Fruit fly (Drosophila melanogaster) whole organism, embryonic: ENCODE data around the gene simj.

ENCODE experiments used
- Adf1 ChIP-seq: fragments of 200-800 bp; sonication (Bioruptor generic); IDR thresholded peaks from 2 replicates; pipeline ENCODE4 v1.3.6; 2022; ENCODE audit warnings: missing biosample characterization, missing genetic modification characterization
- Antp ChIP-seq: fragments of 200-800 bp; sonication (Bioruptor generic); optimal IDR thresholded peaks from 3 replicates; lab custom pipeline; 2016; ENCODE audit warnings: missing biosample characterization, missing genetic modification characterization
- Awh ChIP-seq: fragments of 200-800 bp; sonication (Bioruptor generic); IDR thresholded peaks from 2 replicates; pipeline ENCODE4, ENCODE4 v1.3.6; 2022; ENCODE audit warnings: missing biosample characterization, missing genetic modification characterization
- CG10979 ChIP-seq: fragments of 200-800 bp; sonication (Bioruptor generic); optimal IDR thresholded peaks from 2 replicates; lab custom pipeline; 2018; ENCODE audit warnings: missing biosample characterization, mild to moderate bottlenecking, missing genetic modification characterization, moderate library complexity
- CG11504 ChIP-seq: fragments of 200-800 bp; sonication (Bioruptor generic); optimal IDR thresholded peaks from 3 replicates; lab custom pipeline; 2019; ENCODE audit warnings: missing biosample characterization, mild to moderate bottlenecking, missing genetic modification characterization, moderate library complexity
- CG12219 ChIP-seq: fragments of 200-800 bp; sonication (Bioruptor generic); optimal IDR thresholded peaks from 3 replicates; lab custom pipeline; 2018; ENCODE audit warnings: missing biosample characterization, mild to moderate bottlenecking, missing genetic modification characterization
- CG12236 ChIP-seq: fragments of 200-800 bp; sonication (Bioruptor generic); optimal IDR thresholded peaks from 2 replicates; lab custom pipeline; 2016; ENCODE audit warnings: missing biosample characterization, missing genetic modification characterization
- CG1233 ChIP-seq: fragments of 200-800 bp; sonication (Bioruptor generic); optimal IDR thresholded peaks from 4 replicates; lab custom pipeline; 2018; ENCODE audit warnings: missing biosample characterization, mild to moderate bottlenecking, missing genetic modification characterization
- CG12659 ChIP-seq: fragments of 200-800 bp; sonication (Bioruptor generic); optimal IDR thresholded peaks from 3 replicates; lab custom pipeline; 2017; ENCODE audit warnings: mild to moderate bottlenecking, missing biosample characterization, missing genetic modification reagents, missing genetic modification characterization
- CG14860 ChIP-seq: fragments of 200-800 bp; sonication (Bioruptor generic); IDR thresholded peaks from 3 replicates; pipeline ENCODE4 v1.3.6; 2022; ENCODE audit warnings: missing biosample characterization, missing genetic modification characterization; ENCODE audit not compliant: partially characterized antibody
- CG15601 ChIP-seq: fragments of 200-800 bp; sonication (Bioruptor generic); optimal IDR thresholded peaks from 3 replicates; lab custom pipeline; 2019; ENCODE audit warnings: missing biosample characterization, mild to moderate bottlenecking, missing genetic modification characterization, moderate library complexity
- CG17328 ChIP-seq: fragments of 200-800 bp; sonication (Bioruptor generic); IDR thresholded peaks from 2 replicates; pipeline ENCODE4 v1.3.6; 2022; ENCODE audit warnings: missing biosample characterization, missing genetic modification characterization
- CG1792 ChIP-seq: fragments of 200-800 bp; sonication (Bioruptor generic); optimal IDR thresholded peaks from 2 replicates; lab custom pipeline; 2016; ENCODE audit warnings: missing biosample characterization, missing genetic modification characterization
- CG18476 ChIP-seq: fragments of 200-800 bp; sonication (Bioruptor generic); optimal IDR thresholded peaks from 2 replicates; lab custom pipeline; 2016; ENCODE audit warnings: missing biosample characterization, mild to moderate bottlenecking, missing genetic modification characterization
- CG2712 ChIP-seq: fragments of 200-800 bp; optimal IDR thresholded peaks from 3 replicates; lab custom pipeline; 2019; ENCODE audit warnings: missing biosample characterization, mild to moderate bottlenecking, missing genetic modification characterization, moderate library complexity
- CG3163 ChIP-seq: fragments of 200-800 bp; sonication (Bioruptor generic); optimal IDR thresholded peaks from 3 replicates; lab custom pipeline; 2016; ENCODE audit warnings: missing biosample characterization, missing genetic modification characterization
- CG3847 ChIP-seq: fragments of 200-800 bp; sonication (Bioruptor generic); IDR thresholded peaks from 2 replicates; pipeline ENCODE4 v1.3.6; 2022; ENCODE audit warnings: missing biosample characterization, missing genetic modification characterization
- CG4328 ChIP-seq: fragments of 200-800 bp; sonication (Bioruptor generic); optimal IDR thresholded peaks from 3 replicates; lab custom pipeline; 2017; ENCODE audit warnings: missing biosample characterization, missing genetic modification reagents, missing genetic modification characterization
- CG43689 ChIP-seq: fragments of 200-800 bp; sonication (Bioruptor generic); IDR thresholded peaks from 2 replicates; pipeline ENCODE4 v1.3.6; 2022; ENCODE audit warnings: missing biosample characterization, missing genetic modification characterization
- CG7745 ChIP-seq: fragments of 200-800 bp; sonication (Bioruptor generic); optimal IDR thresholded peaks from 2 replicates; lab custom pipeline; 2018; ENCODE audit warnings: missing biosample characterization, mild to moderate bottlenecking, missing genetic modification characterization, moderate library complexity
- CG8478 ChIP-seq: fragments of >200 bp; optimal IDR thresholded peaks from 2 replicates; lab custom pipeline; 2018
- Chrac-16 ChIP-seq: fragments of 200-800 bp; sonication (Bioruptor generic); optimal IDR thresholded peaks from 3 replicates; lab custom pipeline; 2016; ENCODE audit warnings: missing biosample characterization, missing genetic modification characterization
- CkIIα-i1 ChIP-seq: fragments of 200-800 bp; sonication (Bioruptor generic); IDR thresholded peaks from 2 replicates; pipeline ENCODE4 v1.3.6; 2022; ENCODE audit warnings: missing biosample characterization, missing genetic modification characterization
- Hmx ChIP-seq: fragments of 200-800 bp; sonication (Bioruptor generic); optimal IDR thresholded peaks from 2 replicates; lab custom pipeline; 2016; ENCODE audit warnings: missing biosample characterization, missing genetic modification characterization
- Hr78 ChIP-seq, 2 experiments: fragments of 200-800 bp in 1 of 2; fragments of >200 bp in 1 of 2; sonication (Bioruptor generic) in 1 of 2; optimal IDR thresholded peaks; 2 replicates each; lab custom pipeline; 2017 to 2019; ENCODE audit warnings: missing biosample characterization in 2 of 2, missing genetic modification characterization in 2 of 2, mild to moderate bottlenecking in 1 of 2, moderate library complexity in 1 of 2
- Hsf ChIP-seq: fragments of 200-800 bp; sonication (Bioruptor generic); optimal IDR thresholded peaks from 3 replicates; lab custom pipeline; 2016; ENCODE audit warnings: missing biosample characterization, missing genetic modification characterization
- Nf-YA ChIP-seq: fragments of 200-800 bp; sonication (Bioruptor generic); IDR thresholded peaks from 2 replicates; pipeline ENCODE4 v1.3.6; 2022; ENCODE audit warnings: missing biosample characterization, missing genetic modification characterization
- Optix ChIP-seq: fragments of 200-800 bp; sonication (Bioruptor generic); IDR thresholded peaks from 3 replicates; pipeline ENCODE4 v1.3.6; 2022; ENCODE audit warnings: missing biosample characterization, missing genetic modification characterization
- Taf1 ChIP-seq: fragments of 200-800 bp; sonication (Bioruptor generic); IDR thresholded peaks from 2 replicates; pipeline ENCODE4 v1.3.6; 2022; ENCODE audit warnings: missing biosample characterization, missing genetic modification characterization
- ara ChIP-seq: fragments of 200-800 bp; sonication (Bioruptor generic); IDR thresholded peaks from 2 replicates; pipeline ENCODE4 v1.3.6; 2022; ENCODE audit warnings: missing biosample characterization, missing genetic modification characterization
- br ChIP-seq: fragments of >200 bp; optimal IDR thresholded peaks from 2 replicates; lab custom pipeline; 2017
- chinmo ChIP-seq: fragments of 200-800 bp; sonication (Bioruptor generic); IDR thresholded peaks from 4 replicates; pipeline ENCODE4 v1.3.6; 2022; ENCODE audit warnings: missing biosample characterization, missing genetic modification characterization; ENCODE audit not compliant: partially characterized antibody
- croc ChIP-seq: fragments of 200-800 bp; sonication (Bioruptor generic); conservative IDR thresholded peaks from 3 replicates; pipeline ENCODE4 v1.3.6; 2022; ENCODE audit warnings: missing biosample characterization, missing genetic modification characterization
- crp ChIP-seq, 2 experiments: fragments of 200-800 bp; sonication (Bioruptor generic); optimal IDR thresholded peaks; 2 replicates in 1 of 2; 3 replicates in 1 of 2; lab custom pipeline; 2017; ENCODE audit warnings: missing biosample characterization in 2 of 2, missing genetic modification characterization in 2 of 2, mild to moderate bottlenecking in 1 of 2, moderate library complexity in 1 of 2
- cwo ChIP-seq: fragments of 200-800 bp; sonication (Bioruptor generic); optimal IDR thresholded peaks from 3 replicates; lab custom pipeline; 2017; ENCODE audit warnings: missing biosample characterization, missing genetic modification characterization, mild to moderate bottlenecking, moderate library complexity, missing genetic modification reagents
- dati ChIP-seq: fragments of 200-800 bp; sonication (Bioruptor generic); IDR thresholded peaks from 2 replicates; pipeline ENCODE4 v1.3.6; 2022; ENCODE audit warnings: missing biosample characterization, missing genetic modification characterization
- ems ChIP-seq: fragments of 200-800 bp; sonication (Bioruptor generic); optimal IDR thresholded peaks from 3 replicates; lab custom pipeline; 2016; ENCODE audit warnings: missing biosample characterization, missing genetic modification characterization
- esg ChIP-seq: fragments of 200-800 bp; sonication (Bioruptor generic); conservative IDR thresholded peaks from 2 replicates; pipeline ENCODE4 v1.3.6; 2022; ENCODE audit warnings: missing biosample characterization, missing genetic modification characterization
- grau ChIP-seq: fragments of 200-800 bp; optimal IDR thresholded peaks from 3 replicates; lab custom pipeline; 2019; ENCODE audit warnings: missing biosample characterization, mild to moderate bottlenecking, missing genetic modification characterization, moderate library complexity
- ham ChIP-seq: fragments of 200-800 bp; sonication (Bioruptor generic); IDR thresholded peaks from 2 replicates; pipeline ENCODE4 v1.3.6; 2022; ENCODE audit warnings: missing biosample characterization, missing genetic modification characterization
- hth ChIP-seq: fragments of >200 bp; optimal IDR thresholded peaks from 2 replicates; lab custom pipeline; 2017; ENCODE audit warnings: inconsistent platforms
- ind ChIP-seq: fragments of 200-800 bp; sonication (Bioruptor generic); optimal IDR thresholded peaks from 3 replicates; lab custom pipeline; 2016; ENCODE audit warnings: missing biosample characterization, missing genetic modification characterization
- lola ChIP-seq, 3 experiments: fragments of >200 bp in 2 of 3; fragments of 200-800 bp in 1 of 3; sonication (Bioruptor generic) in 1 of 3; optimal IDR thresholded peaks; 2 replicates each; lab custom pipeline; 2017 to 2019; ENCODE audit warnings: missing biosample characterization in 3 of 3, missing genetic modification characterization in 3 of 3, mild to moderate bottlenecking in 1 of 3, moderate library complexity in 1 of 3
- mld ChIP-seq: fragments of 200-800 bp; sonication (Bioruptor generic); IDR thresholded peaks from 3 replicates; pipeline ENCODE4 v1.3.6; 2022; ENCODE audit warnings: missing biosample characterization, missing genetic modification characterization; ENCODE audit not compliant: partially characterized antibody
- nom ChIP-seq: fragments of 200-800 bp; sonication (Bioruptor generic); optimal IDR thresholded peaks from 2 replicates; lab custom pipeline; 2017; ENCODE audit warnings: missing biosample characterization, missing genetic modification characterization, mild to moderate bottlenecking, moderate library complexity, missing genetic modification reagents
- odd ChIP-seq: fragments of 200-800 bp; sonication (Bioruptor generic); optimal IDR thresholded peaks from 2 replicates; lab custom pipeline; 2017; ENCODE audit warnings: missing biosample characterization, mild to moderate bottlenecking, missing genetic modification characterization
- schlank ChIP-seq: fragments of 200-800 bp; sonication (Bioruptor generic); optimal IDR thresholded peaks from 2 replicates; lab custom pipeline; 2018; ENCODE audit warnings: missing biosample characterization, mild to moderate bottlenecking, missing genetic modification characterization
- tll ChIP-seq, 2 experiments: fragments of 200-800 bp in 1 of 2; fragments of >200 bp in 1 of 2; sonication (Bioruptor generic) in 1 of 2; optimal IDR thresholded peaks; 2 replicates each; lab custom pipeline; 2017 to 2019; ENCODE audit warnings: missing biosample characterization in 2 of 2, missing genetic modification characterization in 2 of 2, mild to moderate bottlenecking in 1 of 2, moderate library complexity in 1 of 2
- trem ChIP-seq: fragments of 200-800 bp; optimal IDR thresholded peaks from 3 replicates; lab custom pipeline; 2019; ENCODE audit warnings: missing biosample characterization, mild to moderate bottlenecking, missing genetic modification characterization, moderate library complexity
- tup ChIP-seq: fragments of 200-800 bp; sonication (Bioruptor generic); optimal IDR thresholded peaks from 2 replicates; lab custom pipeline; 2016; ENCODE audit warnings: missing biosample characterization, mild to moderate bottlenecking, missing genetic modification characterization, moderate library complexity
- vfl ChIP-seq: fragments of 200-800 bp; sonication (Bioruptor generic); optimal IDR thresholded peaks from 2 replicates; lab custom pipeline; 2016; ENCODE audit warnings: missing biosample characterization, missing genetic modification characterization
- vvl ChIP-seq: fragments of 200-800 bp; sonication (Bioruptor generic); IDR thresholded peaks from 2 replicates; pipeline ENCODE4 v1.3.6; 2022; ENCODE audit warnings: missing biosample characterization, missing genetic modification characterization

The simj gene

dm6 chr3L:10681814-10682213 lies 17.3 kb downstream of the simj start (continued):
- no peak for TF ChIP-seq mld (GFP tag; lab: Robert Waterston, UW)
- no peak for TF ChIP-seq CG14860 (GFP tag; lab: Robert Waterston, UW)
- TF ChIP-seq crp (GFP tag; optimal IDR thresholded peaks at IDR 0.05; lab: Kevin White, UChicago): no peak
- no peak for TF ChIP-seq tup (GFP tag; lab: Kevin White, UChicago)
- no peak for TF ChIP-seq CG10979 (tag; lab: Kevin White, UChicago)
- 0 out of 3 replicates have a peak, but pooled peaks have one; percentile 18 for TF ChIP-seq Optix (GFP tag; lab: Robert Waterston, UW)
- no peak for TF ChIP-seq Antp
- TF ChIP-seq ham (GFP tag; lab: Robert Waterston, UW): no peak
- TF ChIP-seq CG12219: no peak
- peak; percentile 52; the same call in 1 of the 2 replicates for TF ChIP-seq ara
- TF ChIP-seq lola (GFP tag; optimal IDR thresholded peaks at IDR 0.05; lab: Kevin White, UChicago): no peak
- peak; percentile 50; the same call in 1 of the 2 replicates for TF ChIP-seq Awh
- TF ChIP-seq Hmx (GFP tag; lab: Kevin White, UChicago): no peak
- no peak for TF ChIP-seq CG12236 (GFP tag; lab: Kevin White, UChicago)
- TF ChIP-seq CG43689 (GFP tag; lab: Robert Waterston, UW): no peak
- no peak for TF ChIP-seq ind (GFP tag; lab: Kevin White, UChicago)
- no peak for TF ChIP-seq CG11504 (tag; lab: Kevin White, UChicago)
- TF ChIP-seq br (lab: Kevin White, UChicago): no peak
- no peak for TF ChIP-seq CG3847
- TF ChIP-seq Hsf (GFP tag; lab: Kevin White, UChicago): no peak
- TF ChIP-seq CG2712: no peak
- TF ChIP-seq CG4328 (GFP tag; lab: Kevin White, UChicago): no peak
- TF ChIP-seq dati (GFP tag; lab: Robert Waterston, UW): no peak
- TF ChIP-seq CG8478 (lab: Kevin White, UChicago): no peak
- TF ChIP-seq Hr78 (GFP tag; optimal IDR thresholded peaks at IDR 0.05; lab: Kevin White, UChicago): no peak
- TF ChIP-seq CG3163 (GFP tag; lab: Kevin White, UChicago): no peak
- TF ChIP-seq ems (GFP tag; lab: Kevin White, UChicago): no peak
- TF ChIP-seq CG1233: no peak
- no peak for TF ChIP-seq CG7745
- TF ChIP-seq nom (GFP tag; lab: Kevin White, UChicago): peak; percentile 23
- no peak for TF ChIP-seq grau (tag; lab: Kevin White, UChicago)
- TF ChIP-seq CG18476: no peak
- TF ChIP-seq chinmo (GFP tag; lab: Robert Waterston, UW): peak; percentile 81; the same call in 2 of the 4 replicates
- no peak for TF ChIP-seq cwo
- TF ChIP-seq CG1792 (GFP tag; lab: Kevin White, UChicago): no peak
- no peak for TF ChIP-seq croc (GFP tag; lab: Robert Waterston, UW)
- TF ChIP-seq esg (GFP tag; lab: Robert Waterston, UW): no peak
- TF ChIP-seq Taf1 (GFP tag; lab: Robert Waterston, UW): no peak
- TF ChIP-seq Nf-YA (GFP tag; lab: Robert Waterston, UW): no peak
- no peak for TF ChIP-seq CG15601 (tag; lab: Kevin White, UChicago)
- TF ChIP-seq tll (GFP tag; optimal IDR thresholded peaks at IDR 0.05; lab: Kevin White, UChicago): no peak
- TF ChIP-seq Chrac-16 (GFP tag; lab: Kevin White, UChicago): no peak
- TF ChIP-seq schlank (tag; lab: Kevin White, UChicago): no peak
- TF ChIP-seq hth: no peak
- peak; percentile 64; the same call in 1 of the 2 replicates for TF ChIP-seq Adf1 (GFP tag; lab: Robert Waterston, UW)
- no peak for TF ChIP-seq CG17328 (GFP tag; lab: Robert Waterston, UW)
- peak; percentile 50; the same call in 1 of the 2 replicates for TF ChIP-seq vvl (GFP tag; lab: Robert Waterston, UW)
- no peak for TF ChIP-seq CG12659
- TF ChIP-seq vfl: no peak
- TF ChIP-seq CkIIα-i1 (GFP tag; lab: Robert Waterston, UW): no peak
- TF ChIP-seq odd (GFP tag; lab: Kevin White, UChicago): no peak
- TF ChIP-seq trem (tag; lab: Kevin White, UChicago): no peak
